Fruit fly (Drosophila melanogaster) whole organism, embryonic: ENCODE results near the gene CG13984.

Experiments used
- Ada2b ChIP-seq: fragments of 200-800 bp; sonication (Bioruptor generic); IDR thresholded peaks from 2 replicates; pipeline ENCODE4 v1.3.6; 2022; ENCODE audit warnings: missing biosample characterization, missing genetic modification characterization
- Bgb ChIP-seq: fragments of 200-800 bp; sonication (Bioruptor generic); IDR thresholded peaks from 2 replicates; pipeline ENCODE4 v1.3.6; 2022; ENCODE audit warnings: missing biosample characterization, missing genetic modification characterization; ENCODE audit not compliant: partially characterized antibody
- Blimp-1 ChIP-seq: fragments of 200-800 bp; sonication (Bioruptor generic); optimal IDR thresholded peaks from 3 replicates; lab custom pipeline; 2018; ENCODE audit warnings: missing biosample characterization, missing genetic modification characterization, mild to moderate bottlenecking, moderate library complexity, missing genetic modification reagents
- CG10267 ChIP-seq: fragments of 200-800 bp; sonication (Bioruptor generic); optimal IDR thresholded peaks from 2 replicates; lab custom pipeline; 2018; ENCODE audit warnings: missing biosample characterization, mild to moderate bottlenecking, missing genetic modification characterization, moderate library complexity
- CG12071 ChIP-seq: fragments of 200-800 bp; sonication (Bioruptor generic); optimal IDR thresholded peaks from 3 replicates; lab custom pipeline; 2018; ENCODE audit warnings: missing biosample characterization, mild to moderate bottlenecking, missing genetic modification characterization
- CG12104 ChIP-seq: fragments of 200-800 bp; sonication (Bioruptor generic); optimal IDR thresholded peaks from 3 replicates; lab custom pipeline; 2016; ENCODE audit warnings: missing biosample characterization, missing genetic modification characterization
- CG12219 ChIP-seq: fragments of 200-800 bp; sonication (Bioruptor generic); optimal IDR thresholded peaks from 3 replicates; lab custom pipeline; 2018; ENCODE audit warnings: missing biosample characterization, mild to moderate bottlenecking, missing genetic modification characterization
- CG12299 ChIP-seq: fragments of 200-800 bp; sonication (Bioruptor generic); optimal IDR thresholded peaks from 2 replicates; lab custom pipeline; 2018; ENCODE audit warnings: missing biosample characterization, mild to moderate bottlenecking, missing genetic modification characterization
- CG13424 ChIP-seq: fragments of 200-800 bp; sonication (Bioruptor generic); optimal IDR thresholded peaks from 2 replicates; lab custom pipeline; 2019; ENCODE audit warnings: missing biosample characterization, mild to moderate bottlenecking, missing genetic modification characterization, moderate library complexity
- CG13775 ChIP-seq: fragments of 200-800 bp; sonication (Bioruptor generic); optimal IDR thresholded peaks from 3 replicates; lab custom pipeline; 2017; ENCODE audit warnings: missing biosample characterization, mild to moderate bottlenecking, missing genetic modification characterization
- CG14441 ChIP-seq: fragments of 200-800 bp; sonication (Bioruptor generic); IDR thresholded peaks from 2 replicates; pipeline ENCODE4 v1.3.6; 2022; ENCODE audit warnings: missing biosample characterization, missing genetic modification characterization
- CG14710 ChIP-seq: fragments of 200-800 bp; sonication (Bioruptor generic); optimal IDR thresholded peaks from 3 replicates; lab custom pipeline; 2019; ENCODE audit warnings: missing biosample characterization, mild to moderate bottlenecking, missing genetic modification characterization, moderate library complexity
- CG1603 ChIP-seq: fragments of 200-800 bp; sonication (Bioruptor generic); optimal IDR thresholded peaks from 2 replicates; lab custom pipeline; 2019; ENCODE audit warnings: missing biosample characterization, mild to moderate bottlenecking, missing genetic modification characterization, moderate library complexity
- CG17359 ChIP-seq: fragments of 200-800 bp; sonication (Bioruptor generic); optimal IDR thresholded peaks from 3 replicates; lab custom pipeline; 2018; ENCODE audit warnings: missing biosample characterization, mild to moderate bottlenecking, missing genetic modification characterization, moderate library complexity
- CG17361 ChIP-seq: fragments of 200-800 bp; sonication (Bioruptor generic); IDR thresholded peaks from 3 replicates; pipeline ENCODE4 v1.3.6; 2022; ENCODE audit warnings: missing biosample characterization, missing genetic modification characterization
- CG17802 ChIP-seq: fragments of 200-800 bp; sonication (Bioruptor generic); optimal IDR thresholded peaks from 2 replicates; lab custom pipeline; 2018; ENCODE audit warnings: missing biosample characterization, mild to moderate bottlenecking, missing genetic modification characterization, moderate library complexity
- CG18599 ChIP-seq: fragments of 200-800 bp; sonication (Bioruptor generic); optimal IDR thresholded peaks from 3 replicates; lab custom pipeline; 2017; ENCODE audit warnings: missing biosample characterization, missing genetic modification characterization, mild to moderate bottlenecking, moderate library complexity, missing genetic modification reagents
- CG2712 ChIP-seq: fragments of 200-800 bp; optimal IDR thresholded peaks from 3 replicates; lab custom pipeline; 2019; ENCODE audit warnings: missing biosample characterization, mild to moderate bottlenecking, missing genetic modification characterization, moderate library complexity
- CG6689 ChIP-seq: fragments of 200-800 bp; sonication (Bioruptor generic); IDR thresholded peaks from 2 replicates; pipeline ENCODE4 v1.3.6; 2022; ENCODE audit warnings: missing biosample characterization, missing genetic modification characterization
- CG7839 ChIP-seq: fragments of 200-800 bp; sonication (Bioruptor generic); optimal IDR thresholded peaks from 3 replicates; lab custom pipeline; 2018; ENCODE audit warnings: missing biosample characterization, mild to moderate bottlenecking, missing genetic modification characterization, moderate library complexity
- CrebB ChIP-seq: fragments of 200-800 bp; sonication (Bioruptor generic); optimal IDR thresholded peaks from 3 replicates; lab custom pipeline; 2018; ENCODE audit warnings: missing biosample characterization, mild to moderate bottlenecking, missing genetic modification characterization
- Fer1 ChIP-seq: fragments of 200-800 bp; sonication (Bioruptor generic); optimal IDR thresholded peaks from 2 replicates; lab custom pipeline; 2017; ENCODE audit warnings: missing biosample characterization, mild to moderate bottlenecking, missing genetic modification characterization
- HLH4C ChIP-seq: fragments of 200-800 bp; sonication (Bioruptor generic); IDR thresholded peaks from 3 replicates; pipeline ENCODE4 v1.3.6; 2022; ENCODE audit warnings: missing biosample characterization, missing genetic modification characterization; ENCODE audit not compliant: partially characterized antibody
- Hey ChIP-seq: fragments of 200-800 bp; sonication (Bioruptor generic); optimal IDR thresholded peaks from 3 replicates; lab custom pipeline; 2018; ENCODE audit warnings: missing biosample characterization, mild to moderate bottlenecking, missing genetic modification characterization
- Oaz ChIP-seq: fragments of 200-800 bp; sonication (Bioruptor generic); IDR thresholded peaks from 2 replicates; pipeline ENCODE4 v1.3.6; 2022; ENCODE audit warnings: missing biosample characterization, missing genetic modification characterization
- cg ChIP-seq: fragments of 200-800 bp; sonication (Bioruptor generic); optimal IDR thresholded peaks from 3 replicates; lab custom pipeline; 2019; ENCODE audit warnings: missing biosample characterization, mild to moderate bottlenecking, missing genetic modification characterization, moderate library complexity
- chinmo ChIP-seq: fragments of 200-800 bp; sonication (Bioruptor generic); IDR thresholded peaks from 4 replicates; pipeline ENCODE4 v1.3.6; 2022; ENCODE audit warnings: missing biosample characterization, missing genetic modification characterization; ENCODE audit not compliant: partially characterized antibody
- crp ChIP-seq, 2 experiments: fragments of 200-800 bp; sonication (Bioruptor generic); optimal IDR thresholded peaks; 2 replicates in 1 of 2; 3 replicates in 1 of 2; lab custom pipeline; 2017; ENCODE audit warnings: missing biosample characterization in 2 of 2, missing genetic modification characterization in 2 of 2, mild to moderate bottlenecking in 1 of 2, moderate library complexity in 1 of 2
- esg ChIP-seq: fragments of 200-800 bp; sonication (Bioruptor generic); conservative IDR thresholded peaks from 2 replicates; pipeline ENCODE4 v1.3.6; 2022; ENCODE audit warnings: missing biosample characterization, missing genetic modification characterization
- gro ChIP-seq: fragments of 200-800 bp; sonication (Bioruptor generic); optimal IDR thresholded peaks from 2 replicates; lab custom pipeline; 2016; ENCODE audit warnings: missing biosample characterization, missing genetic modification characterization
- her ChIP-seq: fragments of 200-800 bp; sonication (Bioruptor generic); optimal IDR thresholded peaks from 2 replicates; lab custom pipeline; 2016; ENCODE audit warnings: missing biosample characterization, missing genetic modification characterization
- hth ChIP-seq: fragments of >200 bp; optimal IDR thresholded peaks from 2 replicates; lab custom pipeline; 2017; ENCODE audit warnings: inconsistent platforms
- mam ChIP-seq: fragments of 200-800 bp; sonication (Bioruptor generic); optimal IDR thresholded peaks from 3 replicates; lab custom pipeline; 2016; ENCODE audit warnings: missing biosample characterization, missing genetic modification characterization
- nerfin-1 ChIP-seq: fragments of 200-800 bp; sonication (Bioruptor generic); optimal IDR thresholded peaks from 3 replicates; lab custom pipeline; 2019; ENCODE audit warnings: missing biosample characterization, mild to moderate bottlenecking, missing genetic modification characterization, moderate library complexity
- oc ChIP-seq: fragments of 200-800 bp; sonication (Bioruptor generic); optimal IDR thresholded peaks from 2 replicates; lab custom pipeline; 2018; ENCODE audit warnings: missing biosample characterization, mild to moderate bottlenecking, missing genetic modification characterization, moderate library complexity
- otp ChIP-seq: fragments of 200-800 bp; sonication (Bioruptor generic); IDR thresholded peaks from 3 replicates; pipeline ENCODE4, ENCODE4 v1.3.6; 2022; ENCODE audit warnings: missing biosample characterization, missing genetic modification characterization
- phol ChIP-seq: fragments of 200-800 bp; sonication (Bioruptor generic); optimal IDR thresholded peaks from 3 replicates; lab custom pipeline; 2018; ENCODE audit warnings: missing biosample characterization, mild to moderate bottlenecking, missing genetic modification characterization, moderate library complexity
- pros ChIP-seq: fragments of 200-800 bp; sonication (Bioruptor generic); optimal IDR thresholded peaks from 3 replicates; lab custom pipeline; 2019; ENCODE audit warnings: missing biosample characterization, mild to moderate bottlenecking, missing genetic modification characterization, moderate library complexity
- sc ChIP-seq, 3 experiments: fragments of >200 bp in 2 of 3; fragments of 200-800 bp in 1 of 3; sonication (Bioruptor generic) in 1 of 3; optimal IDR thresholded peaks; 2 replicates in 2 of 3; 3 replicates in 1 of 3; lab custom pipeline; 2017; ENCODE audit warnings: mild to moderate bottlenecking in 1 of 3, missing biosample characterization in 1 of 3, missing genetic modification characterization in 1 of 3, missing genetic modification reagents in 1 of 3
- slbo ChIP-seq: fragments of 200-800 bp; sonication (Bioruptor generic); IDR thresholded peaks from 2 replicates; pipeline ENCODE4 v1.3.6; 2022; ENCODE audit warnings: missing biosample characterization, missing genetic modification characterization
- sqz ChIP-seq: fragments of 200-800 bp; sonication (Bioruptor generic); optimal IDR thresholded peaks from 3 replicates; lab custom pipeline; 2018; ENCODE audit warnings: missing biosample characterization, mild to moderate bottlenecking, missing genetic modification characterization
- stc ChIP-seq: fragments of 200-800 bp; sonication (Bioruptor generic); IDR thresholded peaks from 2 replicates; pipeline ENCODE4 v1.3.6; 2022; ENCODE audit warnings: missing biosample characterization, missing genetic modification characterization
- stwl ChIP-seq: fragments of 200-800 bp; sonication (Bioruptor generic); optimal IDR thresholded peaks from 3 replicates; lab custom pipeline; 2018; ENCODE audit warnings: missing biosample characterization, mild to moderate bottlenecking, missing genetic modification characterization, moderate library complexity
- trem ChIP-seq: fragments of 200-800 bp; optimal IDR thresholded peaks from 3 replicates; lab custom pipeline; 2019; ENCODE audit warnings: missing biosample characterization, mild to moderate bottlenecking, missing genetic modification characterization, moderate library complexity
- z ChIP-seq: fragments of 200-800 bp; sonication (Bioruptor generic); IDR thresholded peaks from 3 replicates; pipeline ENCODE4 v1.3.6; 2022; ENCODE audit warnings: missing biosample characterization, missing genetic modification characterization

Gene CG13984

DNA sequence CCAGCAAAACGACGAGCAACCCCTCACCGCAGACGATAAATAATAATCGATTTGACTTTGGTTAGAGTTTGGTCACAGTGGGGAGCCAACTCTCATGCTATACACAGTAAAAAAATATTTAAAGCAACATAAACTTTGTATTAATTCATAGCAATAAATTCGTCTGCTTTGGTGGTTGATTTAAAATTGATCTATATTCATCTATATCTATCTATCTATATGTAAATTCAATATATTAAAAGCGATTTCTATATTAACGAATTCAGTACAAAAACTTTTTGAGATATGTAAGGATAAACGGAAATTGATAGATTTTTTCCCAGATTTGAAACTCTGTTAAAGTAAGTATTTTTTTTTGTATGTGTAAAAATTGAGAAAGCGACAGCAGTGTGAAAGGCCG lies 1.3 kb downstream of the CG13984 start (continued):
- TF ChIP-seq phol, result peak; percentile 47
- no peak for TF ChIP-seq CG14441 (GFP tag; lab: Robert Waterston, UW)
- peak; percentile 11 for TF ChIP-seq CG10267
- TF ChIP-seq CG6689 (GFP tag; lab: Robert Waterston, UW), result no peak
- no peak for TF ChIP-seq her
- no peak for TF ChIP-seq esg
- no peak for TF ChIP-seq Ada2b (GFP tag; lab: Robert Waterston, UW)
- TF ChIP-seq cg (GFP tag; lab: Kevin White, UChicago), result no peak
- no peak for TF ChIP-seq hth (lab: Kevin White, UChicago)
- no peak for TF ChIP-seq CG12299 (tag; lab: Kevin White, UChicago)
- TF ChIP-seq CG13775 (GFP tag; lab: Kevin White, UChicago), result no peak
- TF ChIP-seq CG12104, result no peak
- TF ChIP-seq gro (GFP tag; lab: Kevin White, UChicago), result no peak
- TF ChIP-seq sqz (GFP tag; lab: Kevin White, UChicago), result no peak
- TF ChIP-seq slbo (GFP tag; lab: Robert Waterston, UW), result no peak
- TF ChIP-seq CG17361, result peak; percentile 66; the same call in 2 of the 3 replicates
- TF ChIP-seq CG17802, result no peak
- no peak for TF ChIP-seq Oaz (GFP tag; lab: Robert Waterston, UW)
- TF ChIP-seq stc (GFP tag; lab: Robert Waterston, UW), result no peak
- peak; percentile 70 for TF ChIP-seq CG18599 (GFP tag; lab: Kevin White, UChicago)
- peak; percentile 55 for TF ChIP-seq Blimp-1 (GFP tag; lab: Kevin White, UChicago)
- no peak for TF ChIP-seq mam (GFP tag; lab: Kevin White, UChicago)
- no peak for TF ChIP-seq Bgb (GFP tag; lab: Robert Waterston, UW)
- TF ChIP-seq CG7839 (tag; lab: Kevin White, UChicago), result peak; percentile 46
- peak; percentile 49 for TF ChIP-seq CG2712 (tag; lab: Kevin White, UChicago)
- TF ChIP-seq otp (GFP tag; lab: Robert Waterston, UW), result no peak
- no peak for TF ChIP-seq crp (GFP tag; optimal IDR thresholded peaks at IDR 0.05; lab: Kevin White, UChicago)
- no peak for TF ChIP-seq CG12219 (GFP tag; lab: Kevin White, UChicago)
- no peak for TF ChIP-seq oc (tag; lab: Kevin White, UChicago)
- TF ChIP-seq CG13424 (tag; lab: Kevin White, UChicago), result no peak
- TF ChIP-seq sc (optimal IDR thresholded peaks at IDR 0.05; lab: Kevin White, UChicago), result no peak
- TF ChIP-seq sc (GFP tag; optimal IDR thresholded peaks at IDR 0.05; lab: Kevin White, UChicago), result no peak
- TF ChIP-seq CG14710 (tag; lab: Kevin White, UChicago), result peak; percentile 22
- TF ChIP-seq trem (tag; lab: Kevin White, UChicago), result no peak
- peak; percentile 34 for TF ChIP-seq Fer1 (GFP tag; lab: Kevin White, UChicago)
- TF ChIP-seq CG17359 (tag; lab: Kevin White, UChicago), result peak; percentile 39
- no peak for TF ChIP-seq CG12071 (GFP tag; lab: Kevin White, UChicago)

DNA sequence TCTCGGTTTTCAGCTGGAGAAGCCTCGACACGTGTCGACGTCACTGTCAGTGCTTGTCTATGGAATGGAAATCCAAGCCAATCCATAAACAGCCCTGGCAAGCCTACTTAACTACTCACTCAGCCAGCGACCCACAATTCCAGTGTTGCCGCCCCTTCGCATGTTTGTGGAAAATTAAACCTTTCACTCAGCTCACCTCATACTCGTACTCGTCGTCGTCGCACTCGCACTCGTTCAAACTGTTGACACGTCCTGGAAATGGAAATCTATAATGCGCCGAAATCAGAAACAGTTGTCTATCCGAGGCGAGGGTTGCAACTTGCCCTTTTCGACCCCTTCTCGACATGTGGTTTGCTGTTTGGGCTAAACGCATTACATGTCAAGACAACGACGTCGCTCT lies 10.4 kb downstream of the CG13984 start:
- TF ChIP-seq HLH4C (GFP tag; lab: Robert Waterston, UW), result no peak
- peak; percentile 2 for TF ChIP-seq stwl
- TF ChIP-seq Hey, result peak; percentile 76
- peak; percentile 72 for TF ChIP-seq z (GFP tag; lab: Robert Waterston, UW)
- peak; percentile 20 for TF ChIP-seq CG1603 (tag; lab: Kevin White, UChicago)
- peak; percentile 71 for TF ChIP-seq pros (GFP tag; lab: Kevin White, UChicago)
- TF ChIP-seq chinmo (GFP tag; lab: Robert Waterston, UW), result 0 out of 4 replicates have a peak, but pooled peaks have one; percentile 13
- TF ChIP-seq CrebB, result no peak
- TF ChIP-seq nerfin-1, result peak; percentile 3
- TF ChIP-seq mam (GFP tag; lab: Kevin White, UChicago), result no peak
